Worm (Caenorhabditis elegans): ENCODE measurements around the gene pqn-87.

- TF ChIP-seq ztf-11 (tag; optimal IDR thresholded peaks at IDR 0.05) (no peak), nhr-28 (tag; optimal IDR thresholded peaks at IDR 0.05) (no peak), rnt-1 (tag; optimal IDR thresholded peaks at IDR 0.05) (no peak), elt-3 (tag; optimal IDR thresholded peaks at IDR 0.05) (no peak), nhr-76 (tag; optimal IDR thresholded peaks at IDR 0.05) (no peak), lsy-2 (tag; optimal IDR thresholded peaks at IDR 0.05) (no peak), ztf-4 (tag; optimal IDR thresholded peaks at IDR 0.05) (no peak), ces-1 (GFP tag; optimal IDR thresholded peaks at IDR 0.05) (no peak), lir-3 (tag; optimal IDR thresholded peaks at IDR 0.05; ENCODE audit: poor library complexity) (no peak), unc-98 (GFP tag; IDR thresholded peaks at IDR 0.05) (no peak), nhr-85 (tag) (no peak), efl-3 (GFP tag; optimal IDR thresholded peaks at IDR 0.05) (no peak), nhr-20 (tag; optimal IDR thresholded peaks at IDR 0.05) (no peak)
These were observed 35.7 kb downstream of the pqn-87 start for ce11 chrII:12189193-12189592.
